Fruit fly (Drosophila melanogaster): ENCODE data around the gene GAPsec.

GAPsec gene

dm6 chr3L:8655217-8655896 is 31.7 kb upstream of the GAPsec start:
- TF ChIP-seq CrebA (GFP tag; optimal IDR thresholded peaks at IDR 0.05; ENCODE audit: borderline replicate concordance) (no peak), Myc (optimal IDR thresholded peaks at IDR 0.05) (no peak), usp (GFP tag; optimal IDR thresholded peaks at IDR 0.05) (no peak), dsf (GFP tag; optimal IDR thresholded peaks at IDR 0.05; ENCODE audit: borderline replicate concordance) (no peak), Jra (GFP tag; optimal IDR thresholded peaks at IDR 0.05) (no peak), lola (GFP tag; optimal IDR thresholded peaks at IDR 0.05) (no peak), foxo (GFP tag; optimal IDR thresholded peaks at IDR 0.05) (no peak), sage (GFP tag; optimal IDR thresholded peaks at IDR 0.05) (no peak), woc (GFP tag; optimal IDR thresholded peaks at IDR 0.05) (no peak), tai (GFP tag; optimal IDR thresholded peaks at IDR 0.05) (no peak), GATAd (GFP tag; optimal IDR thresholded peaks at IDR 0.05) (no peak), HLH106 (tag; optimal IDR thresholded peaks at IDR 0.05) (no peak), Hr78 (GFP tag; optimal IDR thresholded peaks at IDR 0.05) (no peak)

dm6 chr3L:8653572-8653971 is 29.9 kb upstream of the GAPsec start:
- no peak for TF ChIP-seq Hnf4 (GFP tag; optimal IDR thresholded peaks at IDR 0.05)
- TF ChIP-seq pan (optimal IDR thresholded peaks at IDR 0.05): no peak
- TF ChIP-seq Abd-B (GFP tag; optimal IDR thresholded peaks at IDR 0.05): no peak
- no peak for TF ChIP-seq foxo (GFP tag; optimal IDR thresholded peaks at IDR 0.05)
- TF ChIP-seq tai (GFP tag; optimal IDR thresholded peaks at IDR 0.05): no peak
- TF ChIP-seq Hr78 (GFP tag; optimal IDR thresholded peaks at IDR 0.05): no peak
- TF ChIP-seq sv (GFP tag; optimal IDR thresholded peaks at IDR 0.05): no peak

DNA sequence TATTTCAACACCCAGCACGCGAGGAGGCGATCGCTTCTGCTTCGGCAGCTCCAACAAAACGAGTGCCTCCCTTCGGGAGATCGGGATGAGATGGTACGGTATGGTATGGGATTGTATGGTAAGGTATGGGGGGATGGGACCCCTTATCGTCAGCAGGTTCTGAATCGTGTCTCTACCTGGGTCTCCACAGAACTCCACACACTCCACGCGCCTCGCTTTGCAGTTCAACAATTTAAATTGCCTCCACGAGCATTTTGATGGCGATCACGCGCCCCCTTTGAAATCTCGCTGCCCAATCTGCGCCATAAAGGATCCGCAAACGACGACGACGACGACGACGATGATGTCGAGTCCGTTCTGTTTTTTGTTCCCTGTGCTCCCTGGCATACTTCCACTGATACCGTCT is 28.9 kb upstream of the GAPsec start:
- TF ChIP-seq ey (GFP tag; optimal IDR thresholded peaks at IDR 0.05) (no peak), dsf (GFP tag; optimal IDR thresholded peaks at IDR 0.05; ENCODE audit: borderline replicate concordance) (no peak), Dif (GFP tag; optimal IDR thresholded peaks at IDR 0.05; ENCODE audit: partially characterized antibody) (no peak), Jra (GFP tag; optimal IDR thresholded peaks at IDR 0.05) (peak; percentile 26), CrebA (GFP tag; optimal IDR thresholded peaks at IDR 0.05; ENCODE audit: borderline replicate concordance) (no peak), fru (GFP tag; optimal IDR thresholded peaks at IDR 0.05) (no peak), Hr83 (GFP tag; optimal IDR thresholded peaks at IDR 0.05; ENCODE audit: poor library complexity, severe bottlenecking) (peak; percentile 20), woc (GFP tag; optimal IDR thresholded peaks at IDR 0.05) (peak; percentile 25), Sp1 (GFP tag; optimal IDR thresholded peaks at IDR 0.05) (peak; percentile 7), foxo (GFP tag; optimal IDR thresholded peaks at IDR 0.05) (peak in 1 of 2 experiments; percentile 26), psq (GFP tag; optimal IDR thresholded peaks at IDR 0.05) (peak; percentile 62), sage (GFP tag; optimal IDR thresholded peaks at IDR 0.05) (peak; percentile 25), br (GFP tag; optimal IDR thresholded peaks at IDR 0.05) (peak; percentile 30), h (GFP tag; optimal IDR thresholded peaks at IDR 0.05) (peak; percentile 67), sv (GFP tag; optimal IDR thresholded peaks at IDR 0.05) (no peak), Rel (GFP tag; optimal IDR thresholded peaks at IDR 0.05) (peak; percentile 72), Rel (tag; optimal IDR thresholded peaks at IDR 0.05) (no peak)

DNA sequence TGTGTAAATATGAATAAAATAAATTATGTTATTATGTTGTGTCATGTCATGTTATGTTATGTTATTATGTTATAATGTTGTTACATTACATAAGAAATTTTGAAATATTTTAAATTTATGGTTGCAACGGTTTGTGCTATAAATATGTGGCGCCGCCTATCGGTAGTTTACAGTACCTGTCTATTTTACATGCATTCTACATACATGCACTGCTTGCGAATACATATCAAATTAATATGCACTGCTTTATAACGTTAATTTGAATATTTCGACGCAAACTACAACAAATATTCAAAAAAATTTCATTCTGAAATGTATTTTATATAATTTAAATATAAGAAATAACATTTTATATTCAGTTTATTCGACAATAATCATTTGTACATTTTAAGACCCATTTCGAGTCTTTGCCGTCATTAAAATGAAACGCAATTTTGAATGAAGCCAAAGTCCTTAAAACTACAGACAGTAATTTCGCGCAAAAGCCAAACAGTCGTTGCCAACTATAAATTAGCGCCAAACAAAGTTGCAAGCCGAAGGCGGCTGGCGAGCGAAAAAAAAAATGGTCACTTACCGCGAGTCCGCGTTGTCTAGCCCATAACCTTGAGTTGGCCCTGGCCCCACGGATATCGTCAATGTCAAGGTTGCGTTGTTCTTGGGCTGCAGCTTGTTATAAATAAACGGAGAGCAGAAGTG is 28.3 kb upstream of the GAPsec start:
- TF ChIP-seq Myc (optimal IDR thresholded peaks at IDR 0.05) (peak; percentile 90), Rel (GFP tag; optimal IDR thresholded peaks at IDR 0.05) (no peak), Rel (tag; optimal IDR thresholded peaks at IDR 0.05) (no peak), sage (GFP tag; optimal IDR thresholded peaks at IDR 0.05) (no peak), fru (GFP tag; optimal IDR thresholded peaks at IDR 0.05) (peak; percentile 12)

- TF ChIP-seq CG32264 (GFP tag; optimal IDR thresholded peaks at IDR 0.05): no peak
- TF ChIP-seq fru (GFP tag; optimal IDR thresholded peaks at IDR 0.05): no peak
- TF ChIP-seq h (GFP tag; optimal IDR thresholded peaks at IDR 0.05): no peak
- TF ChIP-seq woc (GFP tag; optimal IDR thresholded peaks at IDR 0.05): no peak
- TF ChIP-seq Vsx2 (GFP tag; optimal IDR thresholded peaks at IDR 0.05; ENCODE audit: partially characterized antibody): no peak
- no peak for TF ChIP-seq Jra (GFP tag; optimal IDR thresholded peaks at IDR 0.05)
These were observed 25.1 kb upstream of the GAPsec start, which contains the start of gene Arr2 for dm6 chr3L:8648836-8649235. TSS of gene Arr2 (minus strand) at chr3L:8648936.

All from whole organism, wandering third instar larva.